Worm (Caenorhabditis elegans): ENCODE results near the gene pcyt-1.

- no peak for TF ChIP-seq pha-4 (tag; optimal IDR thresholded peaks at IDR 0.05)
- no peak for TF ChIP-seq nhr-77 (tag; optimal IDR thresholded peaks at IDR 0.05)
- no peak for TF ChIP-seq snpc-4 (tag; optimal IDR thresholded peaks at IDR 0.05)
- no peak for TF ChIP-seq skn-1 (tag; optimal IDR thresholded peaks at IDR 0.05)
- TF ChIP-seq aly-2 (tag; optimal IDR thresholded peaks at IDR 0.05): no peak
- no peak for TF ChIP-seq lin-15B (tag; optimal IDR thresholded peaks at IDR 0.05)
- no peak for TF ChIP-seq tbx-2 (tag; optimal IDR thresholded peaks at IDR 0.05)
Observed at ce11 chrX:7596029-7596428, 23.9 kb downstream of the pcyt-1 start.
